Fruit fly (Drosophila melanogaster) whole organism, wandering third instar larva: ENCODE measurements around the gene lectin-21Cb.

Experiments used
- Abd-B ChIP-seq: fragments of >200 bp; optimal IDR thresholded peaks from 2 replicates; lab custom pipeline; 2017; ENCODE audit warnings: missing biosample characterization, missing genetic modification characterization
- CG32264 ChIP-seq: fragments of 200-800 bp; sonication (Bioruptor generic); optimal IDR thresholded peaks from 2 replicates; lab custom pipeline; 2016; ENCODE audit warnings: missing biosample characterization, missing genetic modification characterization
- CG9705 ChIP-seq: fragments of 200-800 bp; sonication (Bioruptor generic); optimal IDR thresholded peaks from 2 replicates; lab custom pipeline; 2018; ENCODE audit warnings: missing biosample characterization, mild to moderate bottlenecking, missing genetic modification characterization
- CrebA ChIP-seq: fragments of 200-800 bp; sonication (Bioruptor generic); optimal IDR thresholded peaks from 2 replicates; lab custom pipeline; 2016; ENCODE audit warnings: missing biosample characterization, mild to moderate bottlenecking, missing genetic modification characterization, borderline replicate concordance
- Dfd ChIP-seq: fragments of >200 bp; optimal IDR thresholded peaks from 2 replicates; lab custom pipeline; 2017; ENCODE audit warnings: missing biosample characterization, missing genetic modification characterization
- Dif ChIP-seq: fragments of 200-275, 200-300 bp; sonication (Bioruptor generic); optimal IDR thresholded peaks from 2 replicates; lab custom pipeline; 2018; ENCODE audit warnings: missing biosample characterization, missing genetic modification characterization; ENCODE audit not compliant: partially characterized antibody
- GATAd ChIP-seq: sonication (Bioruptor generic); optimal IDR thresholded peaks from 2 replicates; lab custom pipeline; 2016; ENCODE audit warnings: missing biosample characterization, missing genetic modification characterization
- HLH106 ChIP-seq: fragments of 200-800 bp; optimal IDR thresholded peaks from 3 replicates; lab custom pipeline; 2019; ENCODE audit warnings: missing biosample characterization, mild to moderate bottlenecking, missing genetic modification characterization, moderate library complexity
- Hnf4 ChIP-seq: fragments of 200-800 bp; sonication (Bioruptor generic); optimal IDR thresholded peaks from 2 replicates; lab custom pipeline; 2016; ENCODE audit warnings: missing biosample characterization, mild to moderate bottlenecking, missing genetic modification characterization
- Hr78 ChIP-seq: fragments of >200 bp; optimal IDR thresholded peaks from 2 replicates; lab custom pipeline; 2017; ENCODE audit warnings: missing biosample characterization, missing genetic modification characterization
- Hr83 ChIP-seq: fragments of 200-300 bp; sonication (Bioruptor generic); optimal IDR thresholded peaks from 2 replicates; lab custom pipeline; 2016; ENCODE audit warnings: missing biosample characterization, mild to moderate bottlenecking, missing genetic modification characterization, moderate library complexity; ENCODE audit not compliant: poor library complexity, severe bottlenecking
- Jra ChIP-seq: sonication (Bioruptor generic); optimal IDR thresholded peaks from 2 replicates; lab custom pipeline; 2016; ENCODE audit warnings: missing biosample characterization, missing genetic modification characterization
- Mio ChIP-seq: sonication (Bioruptor generic); optimal IDR thresholded peaks from 2 replicates; lab custom pipeline; 2016; ENCODE audit warnings: missing biosample characterization, missing genetic modification characterization
- Myc ChIP-seq: fragments of >200 bp; optimal IDR thresholded peaks from 2 replicates; lab custom pipeline; 2017
- N ChIP-seq: fragments of >200 bp; optimal IDR thresholded peaks from 2 replicates; lab custom pipeline; 2018; ENCODE audit warnings: missing biosample characterization, missing external identifiers, missing genetic modification characterization
- OdsH ChIP-seq: fragments of 200-800 bp; sonication (Bioruptor generic); optimal IDR thresholded peaks from 2 replicates; lab custom pipeline; 2016; ENCODE audit warnings: missing biosample characterization, mild to moderate bottlenecking, missing genetic modification characterization
- Rel ChIP-seq, 2 experiments: fragments of 200-800 bp; sonication (Bioruptor generic) in 1 of 2; optimal IDR thresholded peaks; 2 replicates in 1 of 2; 3 replicates in 1 of 2; lab custom pipeline; 2016 to 2019; ENCODE audit warnings: mild to moderate bottlenecking in 2 of 2, missing biosample characterization in 2 of 2, missing genetic modification characterization in 2 of 2, moderate library complexity in 1 of 2
- Sp1 ChIP-seq: fragments of 200-800 bp; sonication (Bioruptor generic); optimal IDR thresholded peaks from 3 replicates; lab custom pipeline; 2019; ENCODE audit warnings: missing biosample characterization, mild to moderate bottlenecking, missing genetic modification characterization, moderate library complexity
- Vsx2 ChIP-seq: fragments of 200-300, 225-300 bp; sonication (Bioruptor generic); optimal IDR thresholded peaks from 2 replicates; lab custom pipeline; 2018; ENCODE audit warnings: missing biosample characterization, missing genetic modification characterization; ENCODE audit not compliant: partially characterized antibody
- br ChIP-seq: fragments of 200-800 bp; sonication (Bioruptor generic); optimal IDR thresholded peaks from 2 replicates; lab custom pipeline; 2016; ENCODE audit warnings: missing biosample characterization, missing genetic modification characterization
- brk ChIP-seq: fragments of 200-800 bp; sonication (Bioruptor generic); optimal IDR thresholded peaks from 2 replicates; lab custom pipeline; 2016; ENCODE audit warnings: missing biosample characterization, mild to moderate bottlenecking, missing genetic modification characterization
- dl ChIP-seq, 2 experiments: fragments of 175-275, 200-275 bp in 1 of 2; fragments of 200-275 bp in 1 of 2; sonication (Bioruptor generic); optimal IDR thresholded peaks; lab custom pipeline; 2018; ENCODE audit warnings: mild to moderate bottlenecking in 2 of 2, missing biosample characterization in 2 of 2, missing genetic modification characterization in 2 of 2, moderate library complexity in 2 of 2; ENCODE audit not compliant: partially characterized antibody in 2 of 2, insufficient read depth in 1 of 2
- dmrt93B ChIP-seq: fragments of 200-800 bp; sonication (Bioruptor generic); optimal IDR thresholded peaks from 2 replicates; lab custom pipeline; 2018; ENCODE audit warnings: missing biosample characterization, mild to moderate bottlenecking, missing genetic modification characterization
- dsf ChIP-seq: sonication (Bioruptor generic); optimal IDR thresholded peaks from 2 replicates; lab custom pipeline; 2016; ENCODE audit warnings: missing biosample characterization, missing genetic modification characterization, borderline replicate concordance
- ey ChIP-seq: fragments of 200-800 bp; sonication (Bioruptor generic); optimal IDR thresholded peaks from 2 replicates; lab custom pipeline; 2016; ENCODE audit warnings: missing biosample characterization, missing genetic modification characterization
- foxo ChIP-seq, 2 experiments: fragments of 200-800 bp; sonication (Bioruptor generic); optimal IDR thresholded peaks; 2 replicates in 1 of 2; 3 replicates in 1 of 2; lab custom pipeline; 2016 to 2017; ENCODE audit warnings: missing biosample characterization in 2 of 2, missing genetic modification characterization in 2 of 2
- fru ChIP-seq: fragments of 200-800 bp; sonication (Bioruptor generic); optimal IDR thresholded peaks from 3 replicates; lab custom pipeline; 2016; ENCODE audit warnings: missing biosample characterization, mild to moderate bottlenecking, missing genetic modification characterization
- h ChIP-seq: fragments of 200-800 bp; sonication (Bioruptor generic); optimal IDR thresholded peaks from 3 replicates; lab custom pipeline; 2016; ENCODE audit warnings: missing biosample characterization, mild to moderate bottlenecking, missing genetic modification characterization
- jim ChIP-seq: fragments of 175-275, 200-325 bp; sonication (Bioruptor generic); optimal IDR thresholded peaks from 2 replicates; lab custom pipeline; 2016; ENCODE audit warnings: missing biosample characterization, mild to moderate bottlenecking, missing genetic modification characterization
- lola ChIP-seq: fragments of >200 bp; optimal IDR thresholded peaks from 2 replicates; lab custom pipeline; 2017; ENCODE audit warnings: missing biosample characterization, missing genetic modification characterization
- pan ChIP-seq: fragments of >200 bp; optimal IDR thresholded peaks from 2 replicates; lab custom pipeline; 2017
- psq ChIP-seq: fragments of 200-800 bp; sonication (Bioruptor generic); optimal IDR thresholded peaks from 3 replicates; lab custom pipeline; 2017; ENCODE audit warnings: missing biosample characterization, mild to moderate bottlenecking, missing genetic modification characterization, moderate library complexity
- rgr ChIP-seq: fragments of 200-800 bp; sonication (Bioruptor generic); optimal IDR thresholded peaks from 3 replicates; lab custom pipeline; 2016; ENCODE audit warnings: missing biosample characterization, mild to moderate bottlenecking, missing genetic modification characterization
- sage ChIP-seq: fragments of 200-800 bp; sonication (Bioruptor generic); optimal IDR thresholded peaks from 2 replicates; lab custom pipeline; 2016; ENCODE audit warnings: missing biosample characterization, mild to moderate bottlenecking, missing genetic modification characterization
- sv ChIP-seq: fragments of 200-800 bp; sonication (Bioruptor generic); optimal IDR thresholded peaks from 3 replicates; lab custom pipeline; 2016; ENCODE audit warnings: missing biosample characterization, missing genetic modification characterization
- tai ChIP-seq: sonication (Bioruptor generic); optimal IDR thresholded peaks from 2 replicates; lab custom pipeline; 2016; ENCODE audit warnings: missing biosample characterization, missing genetic modification characterization
- usp ChIP-seq: fragments of >200 bp; optimal IDR thresholded peaks from 2 replicates; lab custom pipeline; 2017; ENCODE audit warnings: missing biosample characterization, missing genetic modification characterization
- woc ChIP-seq: sonication (Bioruptor generic); optimal IDR thresholded peaks from 2 replicates; lab custom pipeline; 2016; ENCODE audit warnings: missing biosample characterization, mild to moderate bottlenecking, missing genetic modification characterization

The lectin-21Cb gene

dm6 chr2L:647592-647991 is 26.6 kb upstream of the lectin-21Cb start:
- no peak for TF ChIP-seq GATAd (GFP tag; lab: Kevin White, UChicago)
- no peak for TF ChIP-seq sv (GFP tag; lab: Kevin White, UChicago)
- TF ChIP-seq Hnf4 (GFP tag; lab: Kevin White, UChicago) = no peak
- no peak for TF ChIP-seq Hr78
- no peak for TF ChIP-seq rgr (GFP tag; lab: Kevin White, UChicago)
- no peak for TF ChIP-seq woc (GFP tag; lab: Kevin White, UChicago)
- TF ChIP-seq foxo (GFP tag; optimal IDR thresholded peaks at IDR 0.05; lab: Kevin White, UChicago) = no peak
- TF ChIP-seq Vsx2 (GFP tag; lab: Kevin White, UChicago) = no peak
- TF ChIP-seq HLH106 = no peak
- TF ChIP-seq ey (GFP tag; lab: Kevin White, UChicago) = no peak
- no peak for TF ChIP-seq br
- TF ChIP-seq Dfd (GFP tag; lab: Kevin White, UChicago) = no peak
- TF ChIP-seq psq (GFP tag; lab: Kevin White, UChicago) = no peak
- TF ChIP-seq sage = no peak
- TF ChIP-seq Jra = no peak
- TF ChIP-seq, all 38 proteins: peak for 0

- no peak for TF ChIP-seq woc (GFP tag; lab: Kevin White, UChicago)
- TF ChIP-seq rgr (GFP tag; lab: Kevin White, UChicago) = peak; percentile 25
- TF ChIP-seq ey (GFP tag; lab: Kevin White, UChicago) = peak; percentile 22
- TF ChIP-seq h (GFP tag; lab: Kevin White, UChicago) = peak; percentile 45
- peak; percentile 50 for TF ChIP-seq fru
- TF ChIP-seq foxo (GFP tag; optimal IDR thresholded peaks at IDR 0.05; lab: Kevin White, UChicago) = peak in 1 of 2 experiments; percentile 31
- no peak for TF ChIP-seq pan (lab: Kevin White, UChicago)
- TF ChIP-seq br = peak; percentile 2
These were observed 25.5 kb upstream of the lectin-21Cb start for dm6 chr2L:646523-646922.

- no peak for TF ChIP-seq psq (GFP tag; lab: Kevin White, UChicago)
- TF ChIP-seq Jra = no peak
- no peak for TF ChIP-seq Dfd (GFP tag; lab: Kevin White, UChicago)
- TF ChIP-seq fru = peak; percentile 2
- no peak for TF ChIP-seq Dif (GFP tag; lab: Kevin White, UChicago)
- TF ChIP-seq brk (GFP tag; lab: Kevin White, UChicago) = no peak
- TF ChIP-seq Myc (lab: Kevin White, UChicago) = no peak
- TF ChIP-seq Vsx2 (GFP tag; lab: Kevin White, UChicago) = no peak
- peak; percentile 2 for TF ChIP-seq dmrt93B (GFP tag; lab: Kevin White, UChicago)
- no peak for TF ChIP-seq OdsH (GFP tag; lab: Kevin White, UChicago)
- no peak for TF ChIP-seq usp (GFP tag; lab: Kevin White, UChicago)
- TF ChIP-seq sv (GFP tag; lab: Kevin White, UChicago) = no peak
- TF ChIP-seq Mio = no peak
- TF ChIP-seq tai = no peak
- TF ChIP-seq ey (GFP tag; lab: Kevin White, UChicago) = peak; percentile 24
- TF ChIP-seq dl (GFP tag; optimal IDR thresholded peaks at IDR 0.05; lab: Kevin White, UChicago; ENCODE audit: insufficient read depth in 1 of 2, partially characterized antibody in 2 of 2) = no peak
- TF ChIP-seq rgr (GFP tag; lab: Kevin White, UChicago) = peak; percentile 45
- no peak for TF ChIP-seq Rel (GFP tag; optimal IDR thresholded peaks at IDR 0.05; lab: Kevin White, UChicago)
- TF ChIP-seq Rel (tag; optimal IDR thresholded peaks at IDR 0.05; lab: Kevin White, UChicago) = no peak
- TF ChIP-seq woc (GFP tag; lab: Kevin White, UChicago) = no peak
- no peak for TF ChIP-seq Abd-B (GFP tag; lab: Kevin White, UChicago)
- TF ChIP-seq GATAd (GFP tag; lab: Kevin White, UChicago) = no peak
- TF ChIP-seq br = peak; percentile 29
- TF ChIP-seq jim (GFP tag; lab: Kevin White, UChicago) = no peak
- TF ChIP-seq sage = no peak
- no peak for TF ChIP-seq dsf (GFP tag; lab: Kevin White, UChicago)
- TF ChIP-seq CG32264 (GFP tag; lab: Kevin White, UChicago) = no peak
- TF ChIP-seq HLH106 = no peak
- peak; percentile 38 for TF ChIP-seq Hnf4 (GFP tag; lab: Kevin White, UChicago)
- no peak for TF ChIP-seq CG9705 (GFP tag; lab: Kevin White, UChicago)
- TF ChIP-seq pan (lab: Kevin White, UChicago) = no peak
- TF ChIP-seq h (GFP tag; lab: Kevin White, UChicago) = peak; percentile 48
- no peak for TF ChIP-seq CrebA (GFP tag; lab: Kevin White, UChicago)
- no peak for TF ChIP-seq N (GFP tag; lab: Kevin White, UChicago)
- peak in 1 of 2 experiments; percentile 32 for TF ChIP-seq foxo (GFP tag; optimal IDR thresholded peaks at IDR 0.05; lab: Kevin White, UChicago)
- no peak for TF ChIP-seq Sp1 (GFP tag; lab: Kevin White, UChicago)
- TF ChIP-seq Hr83 = no peak
- TF ChIP-seq Hr78 = no peak
- no peak for TF ChIP-seq lola (GFP tag; lab: Kevin White, UChicago)
These were observed 15.5 kb upstream of the lectin-21Cb start for dm6 chr2L:636507-636906.
